Worm (Caenorhabditis elegans) whole organism, late embryonic: ENCODE measurements around the gene tps-2.

Experiments used
- C38D4.7 ChIP-seq: fragments of 200-800 bp; sonication (Bioruptor generic); optimal IDR thresholded peaks from 2 replicates; lab custom pipeline; 2018; ENCODE audit warnings: mild to moderate bottlenecking, missing genetic modification characterization, moderate library complexity, missing compliant biosample characterization
- K09A11.1 ChIP-seq: sonication (generic microtip); optimal IDR thresholded peaks from 2 replicates; lab custom pipeline; 2017; ENCODE audit warnings: antibody characterized with exemption, mild to moderate bottlenecking, missing genetic modification characterization, missing compliant biosample characterization; ENCODE audit not compliant: insufficient read depth
- ceh-31 ChIP-seq: sonication (generic microtip); optimal IDR thresholded peaks from 2 replicates; lab custom pipeline; 2016; ENCODE audit warnings: missing genetic modification characterization, missing compliant biosample characterization
- nfya-1 ChIP-seq: sonication (generic microtip); optimal IDR thresholded peaks from 2 replicates; lab custom pipeline; 2017; ENCODE audit warnings: missing genetic modification characterization, mild to moderate bottlenecking, missing compliant biosample characterization, antibody characterized with exemption, moderate library complexity
- pros-1 ChIP-seq: fragments of 150-350 bp; optimal IDR thresholded peaks from 2 replicates; lab custom pipeline; 2014; ENCODE audit warnings: missing biosample characterization, missing genetic modification reagents, missing genetic modification characterization
- syd-9 ChIP-seq: sonication (generic microtip); optimal IDR thresholded peaks from 2 replicates; lab custom pipeline; 2016; ENCODE audit warnings: mild to moderate bottlenecking, missing genetic modification characterization, moderate library complexity, missing compliant biosample characterization
- tbx-2 ChIP-seq: sonication (generic microtip); optimal IDR thresholded peaks from 2 replicates; lab custom pipeline; 2016; ENCODE audit warnings: missing genetic modification characterization, missing compliant biosample characterization
- tbx-7 ChIP-seq: sonication (generic microtip); optimal IDR thresholded peaks from 2 replicates; lab custom pipeline; 2016; ENCODE audit warnings: missing genotype, missing genetic modification characterization, missing compliant biosample characterization

DNA sequence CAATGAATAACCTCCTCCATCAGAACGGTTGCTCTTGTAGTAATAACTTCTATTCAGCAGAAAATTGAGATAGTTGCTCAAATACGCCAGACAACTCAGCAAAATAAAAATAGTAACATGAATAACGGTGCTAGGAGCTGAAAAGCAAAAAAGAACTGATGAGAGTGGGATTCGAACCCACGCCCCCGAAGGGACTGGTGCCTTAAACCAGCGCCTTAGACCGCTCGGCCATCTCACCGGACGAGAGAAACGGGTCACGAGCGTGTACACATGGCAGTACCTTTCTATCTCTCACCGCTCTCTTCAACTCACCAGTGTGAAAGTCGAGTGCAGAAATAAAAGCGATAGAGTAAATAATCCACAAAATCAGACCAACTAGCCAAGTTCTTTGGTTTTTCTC, 34.5 kb downstream of the tps-2 start:
- TF ChIP-seq C38D4.7 (GFP tag; lab: Kevin White, UChicago) (peak; percentile 60), syd-9 (peak; percentile 23), pros-1 (no peak), tbx-2 (tag; lab: Kevin White, UChicago) (peak; percentile 66), ceh-31 (peak; percentile 45), tbx-7 (tag; lab: Kevin White, UChicago) (no peak), K09A11.1 (no peak), nfya-1 (tag; lab: Kevin White, UChicago) (no peak)
